Worm (Caenorhabditis elegans): ENCODE measurements around the gene rps-9.
"Not testable (repeated sequence)": the region's sequence is repeated elsewhere in the genome, so short reads cannot be mapped to it uniquely, and the experiment has no call there.

The rps-9 gene

ce11 chrII:11128989-11129388 lies 2.8 kb upstream of the rps-9 start, which contains the start of gene F40F8.3:
TSS of gene F40F8.3 (plus strand) at chrII:11129289.
- TF ChIP-seq mab-5 (tag; optimal IDR thresholded peaks at IDR 0.05), result no peak
- no peak for TF ChIP-seq unc-55 (GFP tag; optimal IDR thresholded peaks at IDR 0.05)
- TF ChIP-seq ceh-82 (tag; optimal IDR thresholded peaks at IDR 0.05), result no peak
- TF ChIP-seq lin-11 (tag; optimal IDR thresholded peaks at IDR 0.05), result no peak

ce11 chrII:11127364-11127763 lies 1.2 kb upstream of the rps-9 start, which contains the start of gene F40F8.1:
TSS of gene F40F8.1 (plus strand) at chrII:11127664.
- TF ChIP-seq aly-2 (tag; optimal IDR thresholded peaks at IDR 0.05) (no peak), nhr-25 (tag; optimal IDR thresholded peaks at IDR 0.05) (no peak), unc-55 (GFP tag; optimal IDR thresholded peaks at IDR 0.05) (no peak), C34F6.9 (tag; optimal IDR thresholded peaks at IDR 0.05) (no peak), ama-1 (optimal IDR thresholded peaks at IDR 0.05) (no peak), ZK546.5 (tag; optimal IDR thresholded peaks at IDR 0.05) (no peak), ztf-11 (tag; optimal IDR thresholded peaks at IDR 0.05) (no peak), elt-1 (tag; optimal IDR thresholded peaks at IDR 0.05) (no peak), nhr-23 (tag; optimal IDR thresholded peaks at IDR 0.05) (no peak), blmp-1 (tag; optimal IDR thresholded peaks at IDR 0.05; ENCODE audit: insufficient read depth) (no peak)

- TF ChIP-seq mdl-1 (tag; optimal IDR thresholded peaks at IDR 0.05), result no peak
Observed at ce11 chrII:11125059-11125594, 1.0 kb downstream of the rps-9 start.

DNA sequence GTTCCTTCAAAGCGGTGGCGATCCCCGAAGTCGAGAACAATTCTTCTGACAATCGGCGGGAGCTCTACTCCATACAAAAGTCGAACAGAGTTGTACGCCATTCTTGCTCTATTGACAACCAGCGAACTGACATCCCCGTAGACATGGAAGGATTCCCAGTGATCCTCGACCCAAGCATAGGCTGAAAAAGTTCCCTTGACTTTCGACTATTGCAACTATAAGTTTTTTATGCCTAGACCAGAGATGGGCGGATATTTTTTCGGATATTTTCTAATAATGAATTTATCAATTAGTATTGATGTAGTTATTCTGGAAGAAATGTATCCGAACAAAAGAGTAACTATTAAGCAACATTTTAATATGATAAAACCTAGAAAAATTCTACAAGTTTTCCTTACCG lies 4.4 kb downstream of the rps-9 start, which contains the start of gene W10C6.2:
TSS of gene W10C6.2 (minus strand) at position 101 of the 400 bp plus-strand sequence.
- not testable (repeated sequence) for TF ChIP-seq dmd-4 (tag; optimal IDR thresholded peaks at IDR 0.05); ama-1 (optimal IDR thresholded peaks at IDR 0.05); nhr-129 (tag; optimal IDR thresholded peaks at IDR 0.05)

DNA sequence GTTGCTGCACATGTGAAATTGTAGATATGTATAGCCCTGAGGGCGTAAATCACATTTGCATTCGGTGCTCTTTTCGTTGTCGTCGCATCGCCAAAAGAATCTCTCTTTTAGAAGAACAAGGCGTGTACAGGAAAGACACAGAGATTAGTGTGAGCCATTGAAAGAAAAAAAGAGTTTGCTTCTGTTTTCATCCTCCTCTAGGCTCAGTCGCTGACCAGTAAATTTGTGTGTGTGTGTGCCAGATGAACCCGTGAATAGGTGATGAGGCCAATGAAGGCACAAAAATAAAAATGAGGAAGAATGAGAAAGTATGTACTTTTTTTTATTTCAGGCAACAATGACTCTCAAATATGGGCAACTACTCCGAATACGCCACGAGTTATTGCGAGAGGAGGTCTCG lies 13.7 kb downstream of the rps-9 start, which contains the start of gene mat-2:
TSS of gene mat-2 (plus strand) at position 301 of the 400 bp plus-strand sequence.
- TF ChIP-seq skn-1 (tag; optimal IDR thresholded peaks at IDR 0.05) (no peak), blmp-1 (tag; optimal IDR thresholded peaks at IDR 0.05; ENCODE audit: insufficient read depth) (no peak), nhr-237 (tag; optimal IDR thresholded peaks at IDR 0.05) (no peak), mab-5 (tag; optimal IDR thresholded peaks at IDR 0.05) (no peak), ceh-82 (tag; optimal IDR thresholded peaks at IDR 0.05) (no peak), nhr-11 (tag; optimal IDR thresholded peaks at IDR 0.05) (no peak), egl-27 (tag; optimal IDR thresholded peaks at IDR 0.05) (no peak), elt-1 (tag; optimal IDR thresholded peaks at IDR 0.05) (no peak), sma-9 (GFP tag; optimal IDR thresholded peaks at IDR 0.05) (no peak), sma-9 (tag; optimal IDR thresholded peaks at IDR 0.05) (no peak), nhr-21 (tag; optimal IDR thresholded peaks at IDR 0.05) (no peak), unc-55 (GFP tag; optimal IDR thresholded peaks at IDR 0.05) (no peak), ztf-1 (GFP tag; conservative IDR thresholded peaks at IDR 0.05) (no peak), F13H6.1 (tag; optimal IDR thresholded peaks at IDR 0.05) (no peak), mdl-1 (tag; optimal IDR thresholded peaks at IDR 0.05) (no peak), lin-11 (tag; optimal IDR thresholded peaks at IDR 0.05) (no peak), sma-3 (GFP tag; optimal IDR thresholded peaks at IDR 0.05) (no peak)

- no peak for TF ChIP-seq egl-27 (tag; optimal IDR thresholded peaks at IDR 0.05)
- TF ChIP-seq alr-1 (tag; optimal IDR thresholded peaks at IDR 0.05), result no peak
- TF ChIP-seq nhr-237 (tag; optimal IDR thresholded peaks at IDR 0.05), result no peak
- TF ChIP-seq R02D3.7 (tag; optimal IDR thresholded peaks at IDR 0.05), result no peak
- TF ChIP-seq elt-3 (tag; optimal IDR thresholded peaks at IDR 0.05), result no peak
- no peak for TF ChIP-seq lin-39 (tag; optimal IDR thresholded peaks at IDR 0.05)
- no peak for TF ChIP-seq aly-2 (tag; optimal IDR thresholded peaks at IDR 0.05)
- TF ChIP-seq ztf-1 (GFP tag; conservative IDR thresholded peaks at IDR 0.05), result no peak
- no peak for TF ChIP-seq zag-1 (tag; optimal IDR thresholded peaks at IDR 0.05)
- TF ChIP-seq ama-1 (optimal IDR thresholded peaks at IDR 0.05), result no peak
Observed at ce11 chrII:11111107-11111506, 15.1 kb downstream of the rps-9 start, which contains the start of gene glb-4. TSS of gene glb-4 (minus strand) at chrII:11111207.

Data from whole organism, L2 larva.